Worm (Caenorhabditis elegans): Measurements from ENCODE around the gene C04B4.1.

- TF ChIP-seq ces-1 (GFP tag; optimal IDR thresholded peaks at IDR 0.05): no peak
- no peak for TF ChIP-seq ztf-11 (tag; optimal IDR thresholded peaks at IDR 0.05)
- TF ChIP-seq unc-62 (GFP tag; optimal IDR thresholded peaks at IDR 0.05): no peak
- no peak for TF ChIP-seq nhr-237 (tag; optimal IDR thresholded peaks at IDR 0.05)
- TF ChIP-seq lin-13 (tag; optimal IDR thresholded peaks at IDR 0.05): no peak
- TF ChIP-seq sem-2 (GFP tag; optimal IDR thresholded peaks at IDR 0.05): no peak
- TF ChIP-seq mep-1 (tag; optimal IDR thresholded peaks at IDR 0.05): no peak
- no peak for TF ChIP-seq nhr-28 (tag; optimal IDR thresholded peaks at IDR 0.05)
- TF ChIP-seq elt-3 (tag; optimal IDR thresholded peaks at IDR 0.05): no peak
These were observed 20.1 kb upstream of the C04B4.1 start, which contains the start of gene E01G6.1 for ce11 chrX:12260381-12260931.

Data from whole organism, mixed stage, embryonic.